Fruit fly (Drosophila melanogaster) whole organism, embryonic: Measurements from ENCODE around the gene CG9393.

ENCODE experiments used
- Aef1 ChIP-seq: fragments of 200-800 bp; sonication (Bioruptor generic); IDR thresholded peaks from 3 replicates; pipeline ENCODE4 v1.3.6; 2022; ENCODE audit warnings: missing biosample characterization, missing genetic modification characterization
- Antp ChIP-seq: fragments of 200-800 bp; sonication (Bioruptor generic); optimal IDR thresholded peaks from 3 replicates; lab custom pipeline; 2016; ENCODE audit warnings: missing biosample characterization, missing genetic modification characterization
- Atf3 ChIP-seq: fragments of 200-800 bp; sonication (Bioruptor generic); optimal IDR thresholded peaks from 3 replicates; lab custom pipeline; 2016; ENCODE audit warnings: missing biosample characterization, missing genetic modification characterization
- CG10321 ChIP-seq: fragments of 200-800 bp; sonication (Bioruptor generic); IDR thresholded peaks from 2 replicates; pipeline ENCODE4 v1.3.6; 2022; ENCODE audit warnings: missing biosample characterization, missing genetic modification characterization
- CG11695 ChIP-seq: fragments of 200-800 bp; sonication (Bioruptor generic); IDR thresholded peaks from 3 replicates; pipeline ENCODE4 v1.3.6; 2022; ENCODE audit warnings: missing biosample characterization, missing genetic modification characterization
- CG12744 ChIP-seq: fragments of 200-800 bp; sonication (Bioruptor generic); optimal IDR thresholded peaks from 2 replicates; lab custom pipeline; 2016; ENCODE audit warnings: missing biosample characterization, missing genetic modification characterization
- CG13624 ChIP-seq: fragments of 200-800 bp; sonication (Bioruptor generic); optimal IDR thresholded peaks from 2 replicates; lab custom pipeline; 2016; ENCODE audit warnings: missing biosample characterization, missing genetic modification characterization
- CG15479 ChIP-seq: fragments of 200-800 bp; sonication (Bioruptor generic); optimal IDR thresholded peaks from 3 replicates; lab custom pipeline; 2019; ENCODE audit warnings: missing biosample characterization, mild to moderate bottlenecking, missing genetic modification characterization, moderate library complexity
- CG17359 ChIP-seq: fragments of 200-800 bp; sonication (Bioruptor generic); optimal IDR thresholded peaks from 3 replicates; lab custom pipeline; 2018; ENCODE audit warnings: missing biosample characterization, mild to moderate bottlenecking, missing genetic modification characterization, moderate library complexity
- CG17829 ChIP-seq: fragments of 200-800 bp; optimal IDR thresholded peaks from 2 replicates; lab custom pipeline; 2019; ENCODE audit warnings: missing biosample characterization, mild to moderate bottlenecking, missing genetic modification characterization, moderate library complexity
- CG18011 ChIP-seq: fragments of 200-800 bp; sonication (Bioruptor generic); optimal IDR thresholded peaks from 2 replicates; lab custom pipeline; 2017; ENCODE audit warnings: missing biosample characterization, missing genetic modification characterization, mild to moderate bottlenecking, moderate library complexity, missing genotype
- CG2116 ChIP-seq: fragments of 200-800 bp; sonication (Bioruptor generic); optimal IDR thresholded peaks from 3 replicates; lab custom pipeline; 2018; ENCODE audit warnings: missing biosample characterization, mild to moderate bottlenecking, missing genetic modification characterization
- CG2120 ChIP-seq: fragments of 200-800 bp; sonication (Bioruptor generic); optimal IDR thresholded peaks from 3 replicates; lab custom pipeline; 2016; ENCODE audit warnings: missing biosample characterization, missing genetic modification characterization
- CG2875 ChIP-seq: fragments of 200-800 bp; sonication (Bioruptor generic); optimal IDR thresholded peaks from 2 replicates; lab custom pipeline; 2017; ENCODE audit warnings: missing biosample characterization, mild to moderate bottlenecking, missing genetic modification characterization, missing genetic modification reagents
- CG3407 ChIP-seq: fragments of 200-800 bp; sonication (Bioruptor generic); optimal IDR thresholded peaks from 2 replicates; lab custom pipeline; 2018; ENCODE audit warnings: missing biosample characterization, mild to moderate bottlenecking, missing genetic modification characterization
- CG7839 ChIP-seq: fragments of 200-800 bp; sonication (Bioruptor generic); optimal IDR thresholded peaks from 3 replicates; lab custom pipeline; 2018; ENCODE audit warnings: missing biosample characterization, mild to moderate bottlenecking, missing genetic modification characterization, moderate library complexity
- CG9609 ChIP-seq: fragments of 200-800 bp; sonication (Bioruptor generic); optimal IDR thresholded peaks from 3 replicates; lab custom pipeline; 2016; ENCODE audit warnings: missing biosample characterization, missing genetic modification characterization
- CHES-1-like ChIP-seq: fragments of 200-800 bp; sonication (Bioruptor generic); optimal IDR thresholded peaks from 2 replicates; lab custom pipeline; 2016; ENCODE audit warnings: missing biosample characterization, missing genetic modification characterization
- Dll ChIP-seq: fragments of 200-800 bp; sonication (Bioruptor generic); IDR thresholded peaks from 4 replicates; pipeline ENCODE4 v1.3.6; 2022; ENCODE audit warnings: missing biosample characterization, missing genetic modification characterization; ENCODE audit not compliant: partially characterized antibody
- Doc3 ChIP-seq: fragments of 200-800 bp; sonication (Bioruptor generic); IDR thresholded peaks from 3 replicates; pipeline ENCODE4 v1.3.6; 2022; ENCODE audit warnings: missing biosample characterization, missing genetic modification characterization; ENCODE audit not compliant: partially characterized antibody
- Dp ChIP-seq: fragments of 200-800 bp; sonication (Bioruptor generic); optimal IDR thresholded peaks from 2 replicates; lab custom pipeline; 2018; ENCODE audit warnings: missing biosample characterization, mild to moderate bottlenecking, missing genetic modification characterization, moderate library complexity
- Elba2 ChIP-seq: fragments of 200-800 bp; sonication (Bioruptor generic); optimal IDR thresholded peaks from 3 replicates; lab custom pipeline; 2016; ENCODE audit warnings: missing biosample characterization, missing genetic modification characterization
- Fer3 ChIP-seq: fragments of 200-800 bp; sonication (Bioruptor generic); optimal IDR thresholded peaks from 2 replicates; lab custom pipeline; 2018; ENCODE audit warnings: missing biosample characterization, mild to moderate bottlenecking, missing genetic modification characterization, moderate library complexity
- HHEX ChIP-seq: fragments of 200-800 bp; sonication (Bioruptor generic); optimal IDR thresholded peaks from 3 replicates; lab custom pipeline; 2017; ENCODE audit warnings: missing biosample characterization, mild to moderate bottlenecking, missing genetic modification characterization, missing genetic modification reagents
- Hand ChIP-seq: fragments of 200-800 bp; sonication (Bioruptor generic); optimal IDR thresholded peaks from 2 replicates; lab custom pipeline; 2017; ENCODE audit warnings: mild to moderate bottlenecking, missing biosample characterization, missing genetic modification reagents, missing genetic modification characterization
- Med ChIP-seq: fragments of 200-800 bp; sonication (Bioruptor generic); peaks from one replicate; lab custom pipeline; 2016; ENCODE audit warnings: missing biosample characterization, missing genetic modification characterization, mild to moderate bottlenecking, inconsistent platforms, moderate library complexity
- Rfx ChIP-seq: fragments of 200-800 bp; sonication (Bioruptor generic); IDR thresholded peaks from 2 replicates; pipeline ENCODE4 v1.3.6; 2022; ENCODE audit warnings: missing biosample characterization, missing genetic modification characterization
- Sox102F ChIP-seq: fragments of 200-800 bp; sonication (Bioruptor generic); optimal IDR thresholded peaks from 2 replicates; lab custom pipeline; 2018; ENCODE audit warnings: missing biosample characterization, mild to moderate bottlenecking, missing genetic modification characterization, moderate library complexity
- Ssrp ChIP-seq: fragments of 200-800 bp; sonication (Bioruptor generic); optimal IDR thresholded peaks from 2 replicates; lab custom pipeline; 2018; ENCODE audit warnings: missing biosample characterization, mild to moderate bottlenecking, missing genetic modification characterization, moderate library complexity
- Tbp ChIP-seq: fragments of >200 bp; optimal IDR thresholded peaks from 2 replicates; lab custom pipeline; 2018; ENCODE audit warnings: missing biosample characterization, missing genetic modification characterization
- Usf ChIP-seq: fragments of 200-800 bp; sonication (Bioruptor generic); optimal IDR thresholded peaks from 2 replicates; lab custom pipeline; 2017; ENCODE audit warnings: missing genotype, missing biosample characterization, missing genetic modification characterization
- abd-A ChIP-seq: fragments of 200-800 bp; sonication (Bioruptor generic); optimal IDR thresholded peaks from 3 replicates; lab custom pipeline; 2019; ENCODE audit warnings: missing biosample characterization, mild to moderate bottlenecking, missing genetic modification characterization, moderate library complexity
- ase ChIP-seq: fragments of 200-800 bp; sonication (Bioruptor generic); IDR thresholded peaks from 3 replicates; pipeline ENCODE4 v1.3.6; 2022; ENCODE audit warnings: missing biosample characterization, missing genetic modification characterization
- bowl ChIP-seq: fragments of 200-800 bp; sonication (Bioruptor generic); IDR thresholded peaks from 2 replicates; pipeline ENCODE4 v1.3.6; 2022; ENCODE audit warnings: missing biosample characterization, missing genetic modification characterization
- dpn ChIP-seq, 2 experiments: fragments of 200-800 bp; sonication (Bioruptor generic); optimal IDR thresholded peaks; 3 replicates each; lab custom pipeline; 2016; ENCODE audit warnings: missing biosample characterization in 2 of 2, missing genetic modification characterization in 2 of 2
- ems ChIP-seq: fragments of 200-800 bp; sonication (Bioruptor generic); optimal IDR thresholded peaks from 3 replicates; lab custom pipeline; 2016; ENCODE audit warnings: missing biosample characterization, missing genetic modification characterization
- eyg ChIP-seq: fragments of 200-800 bp; sonication (Bioruptor generic); optimal IDR thresholded peaks from 3 replicates; lab custom pipeline; 2016; ENCODE audit warnings: missing biosample characterization, missing genetic modification characterization
- fd96Cb ChIP-seq: fragments of 200-800 bp; sonication (Bioruptor generic); optimal IDR thresholded peaks from 2 replicates; lab custom pipeline; 2018; ENCODE audit warnings: missing biosample characterization, mild to moderate bottlenecking, missing genetic modification characterization, moderate library complexity
- gfzf ChIP-seq: fragments of 200-800 bp; sonication (Bioruptor generic); optimal IDR thresholded peaks from 2 replicates; lab custom pipeline; 2016; ENCODE audit warnings: missing biosample characterization, mild to moderate bottlenecking, missing genetic modification characterization, moderate library complexity
- ind ChIP-seq: fragments of 200-800 bp; sonication (Bioruptor generic); optimal IDR thresholded peaks from 3 replicates; lab custom pipeline; 2016; ENCODE audit warnings: missing biosample characterization, missing genetic modification characterization
- p53 ChIP-seq: fragments of 200-800 bp; sonication (Bioruptor generic); optimal IDR thresholded peaks from 2 replicates; lab custom pipeline; 2016; ENCODE audit warnings: missing biosample characterization, missing genetic modification characterization
- rib ChIP-seq: fragments of 200-800 bp; sonication (Bioruptor generic); IDR thresholded peaks from 2 replicates; pipeline ENCODE4 v1.3.6; 2022; ENCODE audit warnings: missing biosample characterization, missing genetic modification characterization
- row ChIP-seq: fragments of 200-800 bp; sonication (Bioruptor generic); IDR thresholded peaks from 3 replicates; pipeline ENCODE4 v1.3.6; 2022; ENCODE audit warnings: missing biosample characterization, missing genetic modification characterization
- sc ChIP-seq, 3 experiments: fragments of >200 bp in 2 of 3; fragments of 200-800 bp in 1 of 3; sonication (Bioruptor generic) in 1 of 3; optimal IDR thresholded peaks; 2 replicates in 2 of 3; 3 replicates in 1 of 3; lab custom pipeline; 2017; ENCODE audit warnings: mild to moderate bottlenecking in 1 of 3, missing biosample characterization in 1 of 3, missing genetic modification characterization in 1 of 3, missing genetic modification reagents in 1 of 3
- sd ChIP-seq: fragments of 200-800 bp; sonication (Bioruptor generic); optimal IDR thresholded peaks from 3 replicates; lab custom pipeline; 2018; ENCODE audit warnings: missing biosample characterization, mild to moderate bottlenecking, missing genetic modification characterization, moderate library complexity
- sens ChIP-seq: fragments of 200-800 bp; sonication (Bioruptor generic); peaks from one replicate; lab custom pipeline; 2016; ENCODE audit warnings: missing biosample characterization, missing genetic modification characterization
- so ChIP-seq: fragments of 200-800 bp; sonication (Bioruptor generic); IDR thresholded peaks from 3 replicates; pipeline ENCODE4 v1.3.6; 2022; ENCODE audit warnings: missing biosample characterization, missing genetic modification characterization
- usp ChIP-seq: fragments of >200 bp; optimal IDR thresholded peaks from 2 replicates; lab custom pipeline; 2017; ENCODE audit warnings: missing biosample characterization, missing genetic modification characterization
- zf30C ChIP-seq: fragments of 200-800 bp; sonication (Bioruptor generic); optimal IDR thresholded peaks from 3 replicates; lab custom pipeline; 2018; ENCODE audit warnings: missing biosample characterization, mild to moderate bottlenecking, missing genetic modification characterization

The CG9393 gene

dm6 chr3R:9563240-9563992 is at the start of gene CG9393, which contains the start of gene Vps45 (continued):
- TF ChIP-seq CHES-1-like (GFP tag; lab: Kevin White, UChicago), result peak; percentile 54
- TF ChIP-seq dpn (GFP tag; optimal IDR thresholded peaks at IDR 0.05; lab: Kevin White, UChicago), result peak; percentile 77
- TF ChIP-seq CG2875 (GFP tag; lab: Kevin White, UChicago), result no peak
- peak; percentile 94 for TF ChIP-seq sens
- TF ChIP-seq Dp, result peak; percentile 41
- peak; percentile 18 for TF ChIP-seq Tbp (GFP tag; lab: Kevin White, UChicago)
- no peak for TF ChIP-seq CG7839 (tag; lab: Kevin White, UChicago)
- TF ChIP-seq CG3407 (GFP tag; lab: Kevin White, UChicago), result no peak
- TF ChIP-seq fd96Cb (tag; lab: Kevin White, UChicago), result no peak
- TF ChIP-seq Dll (GFP tag; lab: Robert Waterston, UW), result peak; percentile 95
- no peak for TF ChIP-seq sc (optimal IDR thresholded peaks at IDR 0.05; lab: Kevin White, UChicago)
- TF ChIP-seq sc (GFP tag; optimal IDR thresholded peaks at IDR 0.05; lab: Kevin White, UChicago), result no peak
- TF ChIP-seq Usf (GFP tag; lab: Kevin White, UChicago), result no peak
- peak; percentile 50 for TF ChIP-seq CG12744 (GFP tag; lab: Kevin White, UChicago)
- TF ChIP-seq Med, result peak; percentile 90
- TF ChIP-seq CG11695 (GFP tag; lab: Robert Waterston, UW), result no peak
- TF ChIP-seq p53, result no peak
- 0 out of 2 replicates have a peak, but pooled peaks have one; percentile 16 for TF ChIP-seq CG10321 (GFP tag; lab: Robert Waterston, UW)
- no peak for TF ChIP-seq eyg (GFP tag; lab: Kevin White, UChicago)
- peak; percentile 47 for TF ChIP-seq Ssrp (tag; lab: Kevin White, UChicago)
- no peak for TF ChIP-seq zf30C
- peak; percentile 42 for TF ChIP-seq Atf3 (GFP tag; lab: Kevin White, UChicago)
- TF ChIP-seq ase (GFP tag; lab: Robert Waterston, UW), result no peak
- TF ChIP-seq Elba2 (GFP tag; lab: Kevin White, UChicago), result peak; percentile 13
- TF ChIP-seq CG17359 (tag; lab: Kevin White, UChicago), result peak; percentile 41
- no peak for TF ChIP-seq bowl (GFP tag; lab: Robert Waterston, UW)
- TF ChIP-seq CG2116, result peak; percentile 95
- TF ChIP-seq Doc3 (GFP tag; lab: Robert Waterston, UW), result peak; percentile 90
- peak; percentile 89 for TF ChIP-seq row (GFP tag; lab: Robert Waterston, UW)
- peak; percentile 69 for TF ChIP-seq ems (GFP tag; lab: Kevin White, UChicago)
- TF ChIP-seq usp (GFP tag; lab: Kevin White, UChicago), result no peak
- TF ChIP-seq HHEX, result no peak
- no peak for TF ChIP-seq Sox102F (GFP tag; lab: Kevin White, UChicago)
- no peak for TF ChIP-seq Hand (GFP tag; lab: Kevin White, UChicago)
- peak; percentile 32 for TF ChIP-seq CG9609 (GFP tag; lab: Kevin White, UChicago)
- peak; percentile 64 for TF ChIP-seq Rfx
- no peak for TF ChIP-seq so (GFP tag; lab: Robert Waterston, UW)
- TF ChIP-seq rib (GFP tag; lab: Robert Waterston, UW), result peak; percentile 73
- no peak for TF ChIP-seq abd-A
- peak; percentile 75 for TF ChIP-seq CG17829
- no peak for TF ChIP-seq sd
- TF ChIP-seq Fer3, result peak; percentile 41
- TF ChIP-seq Antp (GFP tag; lab: Kevin White, UChicago), result peak; percentile 48
- TF ChIP-seq ind (GFP tag; lab: Kevin White, UChicago), result peak; percentile 74
- peak; percentile 62 for TF ChIP-seq CG13624 (GFP tag; lab: Kevin White, UChicago)
- TF ChIP-seq CG18011 (GFP tag; lab: Kevin White, UChicago), result peak; percentile 25
- no peak for TF ChIP-seq CG15479 (GFP tag; lab: Kevin White, UChicago)
- peak; percentile 27 for TF ChIP-seq gfzf (GFP tag; lab: Kevin White, UChicago)
- TF ChIP-seq Aef1, result peak; percentile 27; the same call in 1 of the 3 replicates
- peak; percentile 88 for TF ChIP-seq CG2120 (GFP tag; lab: Kevin White, UChicago)
